Worm (Caenorhabditis elegans) whole organism, midembryonic: Measurements from ENCODE around the gene unc-39.

Source experiments
- cog-1 ChIP-seq: sonication (generic microtip); optimal IDR thresholded peaks from 2 replicates; lab custom pipeline; 2016; ENCODE audit warnings: missing genetic modification characterization, missing compliant biosample characterization
- flt-1 ChIP-seq: fragments of 200-800 bp; sonication (Bioruptor generic); IDR thresholded peaks from 2 replicates; pipeline ENCODE4 v1.3.6; 2022; ENCODE audit warnings: missing genetic modification characterization, missing compliant biosample characterization
- med-1 ChIP-seq: sonication (generic microtip); optimal IDR thresholded peaks from 2 replicates; lab custom pipeline; 2017; ENCODE audit warnings: missing genetic modification characterization, mild to moderate bottlenecking, missing compliant biosample characterization, antibody characterized with exemption, missing genetic modification reagents; ENCODE audit not compliant: insufficient read depth
- ref-1 ChIP-seq: fragments of 200-800 bp; sonication (Bioruptor generic); conservative IDR thresholded peaks from 2 replicates; pipeline ENCODE4 v1.3.6; 2022; ENCODE audit warnings: missing genetic modification reagents, missing genetic modification characterization, missing compliant biosample characterization
- tab-1 ChIP-seq: fragments of 200-800 bp; sonication (Bioruptor generic); IDR thresholded peaks from 2 replicates; pipeline ENCODE4 v1.3.6; 2022; ENCODE audit warnings: missing genetic modification characterization, missing compliant biosample characterization
- ztf-29 ChIP-seq: fragments of 200-800 bp; sonication (Bioruptor generic); IDR thresholded peaks from 2 replicates; pipeline ENCODE4 v1.3.6; 2022; ENCODE audit warnings: missing genetic modification reagents, missing genetic modification characterization, missing compliant biosample characterization

ce11 chrV:14334901-14335300, 38.0 kb upstream of the unc-39 start, which contains the start of gene srm-5:
- no peak for TF ChIP-seq med-1 (GFP tag; lab: Kevin White, UChicago)
- no peak for TF ChIP-seq ztf-29 (GFP tag; lab: Robert Waterston, UW)
- no peak for TF ChIP-seq ref-1 (GFP tag; lab: Robert Waterston, UW)
- TF ChIP-seq tab-1 (GFP tag; lab: Robert Waterston, UW), result no peak
- TF ChIP-seq cog-1 (tag; lab: Kevin White, UChicago), result no peak
- no peak for TF ChIP-seq flt-1 (GFP tag; lab: Robert Waterston, UW)
